Worm (Caenorhabditis elegans) whole organism, young adult: ENCODE measurements around the gene srt-20.

Source experiments
- Y67H2A.10 ChIP-seq: fragments of 200-800 bp; sonication (Bioruptor generic); conservative IDR thresholded peaks from 2 replicates; pipeline ENCODE4 v1.3.6; 2022; ENCODE audit warnings: missing genetic modification reagents, missing genetic modification characterization, missing compliant biosample characterization
- ama-1 ChIP-seq, 3 experiments: fragments of 150-350 bp in 1 of 3; sonication (generic microtip) in 2 of 3; optimal IDR thresholded peaks; 2 replicates each; lab custom pipeline; 2014 to 2018; ENCODE audit warnings: missing biosample characterization in 2 of 3, missing genetic modification characterization in 2 of 3, missing genetic modification reagents in 2 of 3
- ccch-3 ChIP-seq: fragments of 200-800 bp; sonication (Bioruptor generic); optimal IDR thresholded peaks from 2 replicates; lab custom pipeline; 2018; ENCODE audit warnings: mild to moderate bottlenecking, missing genetic modification characterization, missing compliant biosample characterization
- him-1 ChIP-seq: sonication (generic microtip); optimal IDR thresholded peaks from 2 replicates; lab custom pipeline; 2016; ENCODE audit warnings: missing genotype, missing genetic modification reagents, missing genetic modification characterization, missing compliant biosample characterization
- hlh-26 ChIP-seq: fragments of 200-800 bp; sonication (Bioruptor generic); conservative IDR thresholded peaks from 2 replicates; pipeline ENCODE4 v1.3.6; 2022; ENCODE audit warnings: missing genetic modification reagents, missing genetic modification characterization, missing compliant biosample characterization
- let-607 ChIP-seq, 2 experiments: fragments of 200-800 bp in 1 of 2; sonication (Bioruptor generic) in 1 of 2; sonication (generic microtip) in 1 of 2; optimal IDR thresholded peaks; 2 replicates each; lab custom pipeline; 2016 to 2018; ENCODE audit warnings: mild to moderate bottlenecking in 2 of 2, missing compliant biosample characterization in 2 of 2, missing genetic modification characterization in 2 of 2, moderate library complexity in 2 of 2, missing genotype in 1 of 2
- nfya-1 ChIP-seq: sonication (generic microtip); optimal IDR thresholded peaks from 2 replicates; lab custom pipeline; 2017; ENCODE audit warnings: antibody characterized with exemption, missing compliant biosample characterization, missing genetic modification characterization, borderline replicate concordance; ENCODE audit not compliant: insufficient read depth
- nhr-90 ChIP-seq: sonication (generic microtip); optimal IDR thresholded peaks from 2 replicates; lab custom pipeline; 2016; ENCODE audit warnings: missing genotype, mild to moderate bottlenecking, missing genetic modification characterization, missing compliant biosample characterization
- pha-4 ChIP-seq: fragments of 150-350 bp; sonication (generic microtip); optimal IDR thresholded peaks from 2 replicates; lab custom pipeline; 2014; ENCODE audit warnings: missing biosample characterization, missing genetic modification reagents, missing genetic modification characterization
- rec-8 ChIP-seq, 2 experiments: sonication (generic microtip); optimal IDR thresholded peaks; 2 replicates each; lab custom pipeline; 2016; ENCODE audit warnings: mild to moderate bottlenecking in 2 of 2, missing genetic modification characterization in 2 of 2, missing genetic modification reagents in 2 of 2, missing genotype in 2 of 2, missing biosample characterization in 1 of 2, missing compliant biosample characterization in 1 of 2, moderate library complexity in 1 of 2
- snpc-4 ChIP-seq, 5 experiments: fragments of 150-350 bp in 1 of 5; sonication (generic microtip) in 4 of 5; optimal IDR thresholded peaks; 2 replicates each; lab custom pipeline; 2014 to 2018; ENCODE audit warnings: missing genetic modification characterization in 5 of 5, missing biosample characterization in 3 of 5, antibody characterized with exemption in 2 of 5, mild to moderate bottlenecking in 2 of 5, missing compliant biosample characterization in 2 of 5, missing genotype in 2 of 5, moderate library complexity in 2 of 5, missing genetic modification reagents in 1 of 5
- ztf-25 ChIP-seq: fragments of 200-800 bp; sonication (Bioruptor generic); IDR thresholded peaks from 2 replicates; pipeline ENCODE4 v1.3.6; 2022; ENCODE audit warnings: missing genetic modification reagents, missing genetic modification characterization, missing compliant biosample characterization

DNA sequence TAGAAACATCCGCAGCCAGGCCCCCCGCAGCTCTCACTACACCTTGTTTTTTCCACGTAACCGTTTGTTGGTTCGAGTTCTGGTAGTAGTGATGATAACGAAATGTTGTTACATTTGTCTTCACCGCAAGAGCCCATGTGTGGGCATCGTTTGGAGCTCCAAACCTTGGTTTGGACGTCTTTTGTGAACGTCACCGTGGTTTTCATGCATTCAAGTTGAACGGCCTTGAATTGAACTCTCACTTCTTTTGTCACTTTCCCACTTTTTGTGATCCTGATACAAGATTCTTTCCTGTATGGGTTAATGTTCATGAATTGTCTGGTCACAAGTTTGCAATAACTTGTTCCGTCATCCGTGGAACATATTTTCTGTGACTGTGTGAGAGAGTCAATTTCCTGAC lies 25.2 kb upstream of the srt-20 start:
- TF ChIP-seq hlh-26 (GFP tag; lab: Robert Waterston, UW) (no peak), let-607 (tag; optimal IDR thresholded peaks at IDR 0.05; lab: Kevin White, UChicago) (no peak), ama-1 (optimal IDR thresholded peaks at IDR 0.05; lab: Kevin White, UChicago) (no peak), ama-1 (GFP tag; optimal IDR thresholded peaks at IDR 0.05; lab: Kevin White, UChicago) (no peak), pha-4 (no peak), nhr-90 (tag; lab: Kevin White, UChicago) (no peak), him-1 (tag; lab: Kevin White, UChicago) (no peak), Y67H2A.10 (no peak), snpc-4 (GFP tag; optimal IDR thresholded peaks at IDR 0.05; lab: Kevin White, UChicago) (no peak), snpc-4 (tag; optimal IDR thresholded peaks at IDR 0.05; lab: Kevin White, UChicago) (no peak), nfya-1 (tag; lab: Kevin White, UChicago) (no peak), ztf-25 (GFP tag; lab: Robert Waterston, UW) (no peak), ccch-3 (GFP tag; lab: Kevin White, UChicago) (no peak), rec-8 (tag; optimal IDR thresholded peaks at IDR 0.05; lab: Kevin White, UChicago) (no peak)
